Worm (Caenorhabditis elegans) whole organism, early embryonic: Measurements from ENCODE around the gene sipa-1.

Experiments
- B0310.2 ChIP-seq: sonication (generic microtip); optimal IDR thresholded peaks from 2 replicates; lab custom pipeline; 2016; ENCODE audit warnings: mild to moderate bottlenecking, missing genetic modification characterization, missing compliant biosample characterization
- F13C5.2 ChIP-seq: sonication (generic microtip); optimal IDR thresholded peaks from 2 replicates; lab custom pipeline; 2017; ENCODE audit warnings: mild to moderate bottlenecking, missing genetic modification characterization, inconsistent platforms, missing compliant biosample characterization
- aly-1 ChIP-seq: sonication (generic microtip); optimal IDR thresholded peaks from 2 replicates; lab custom pipeline; 2016; ENCODE audit warnings: missing genetic modification characterization, missing compliant biosample characterization
- ama-1 ChIP-seq: fragments of 150-350 bp; optimal IDR thresholded peaks from 2 replicates; lab custom pipeline; 2014
- ceh-13 ChIP-seq: fragments of 200-800 bp; sonication (Bioruptor generic); optimal IDR thresholded peaks from 2 replicates; lab custom pipeline; 2018; ENCODE audit warnings: mild to moderate bottlenecking, missing genetic modification characterization, missing compliant biosample characterization
- ceh-36 ChIP-seq: sonication (generic microtip); optimal IDR thresholded peaks from 2 replicates; lab custom pipeline; 2016; ENCODE audit warnings: missing genetic modification characterization, inconsistent platforms, missing compliant biosample characterization
- ets-7 ChIP-seq: sonication (generic microtip); optimal IDR thresholded peaks from 2 replicates; lab custom pipeline; 2016; ENCODE audit warnings: missing genotype, missing genetic modification characterization, missing compliant biosample characterization
- flt-1 ChIP-seq: fragments of 200-800 bp; sonication (Bioruptor generic); IDR thresholded peaks from 2 replicates; pipeline ENCODE4 v1.3.6; 2022; ENCODE audit warnings: missing genetic modification characterization, missing compliant biosample characterization
- hmbx-1 ChIP-seq: sonication (generic microtip); optimal IDR thresholded peaks from 2 replicates; lab custom pipeline; 2016; ENCODE audit warnings: mild to moderate bottlenecking, missing genetic modification characterization, missing compliant biosample characterization
- hmg-4 ChIP-seq: fragments of 200-800 bp; sonication (Bioruptor generic); optimal IDR thresholded peaks from 2 replicates; lab custom pipeline; 2018; ENCODE audit warnings: mild to moderate bottlenecking, missing genetic modification characterization, missing compliant biosample characterization
- pes-1 ChIP-seq: fragments of 200-800 bp; sonication (Bioruptor generic); IDR thresholded peaks from 2 replicates; pipeline ENCODE4 v1.3.6; 2022; ENCODE audit warnings: missing genetic modification reagents, missing genetic modification characterization, missing compliant biosample characterization
- scrt-1 ChIP-seq: fragments of 200-800 bp; sonication (Bioruptor generic); IDR thresholded peaks from 2 replicates; pipeline ENCODE4 v1.3.6; 2022; ENCODE audit warnings: missing genetic modification characterization, missing compliant biosample characterization
- tbx-11 ChIP-seq: fragments of 200-800 bp; sonication (Bioruptor generic); IDR thresholded peaks from 2 replicates; pipeline ENCODE4 v1.3.6; 2022; ENCODE audit warnings: missing genetic modification characterization, missing compliant biosample characterization
- tra-4 ChIP-seq: sonication (generic microtip); optimal IDR thresholded peaks from 2 replicates; lab custom pipeline; 2017; ENCODE audit warnings: missing genetic modification characterization, missing compliant biosample characterization

ce11 chrV:11653095-11653494 lies 16.0 kb upstream of the sipa-1 start:
- no peak for TF ChIP-seq B0310.2 (tag; lab: Kevin White, UChicago)
- no peak for TF ChIP-seq flt-1 (GFP tag; lab: Robert Waterston, UW)
- no peak for TF ChIP-seq hmg-4 (GFP tag; lab: Kevin White, UChicago)
- TF ChIP-seq ceh-13 (GFP tag; lab: Kevin White, UChicago) = no peak
- TF ChIP-seq tra-4 (tag; lab: Kevin White, UChicago) = no peak
- no peak for TF ChIP-seq ama-1 (lab: Kevin White, UChicago)
- no peak for TF ChIP-seq ceh-36 (tag; lab: Kevin White, UChicago)
- no peak for TF ChIP-seq scrt-1
- no peak for TF ChIP-seq ets-7 (tag; lab: Kevin White, UChicago)
- no peak for TF ChIP-seq tbx-11 (GFP tag; lab: Robert Waterston, UW)
- TF ChIP-seq aly-1 = no peak
- no peak for TF ChIP-seq F13C5.2 (tag; lab: Kevin White, UChicago)
- no peak for TF ChIP-seq pes-1
- no peak for TF ChIP-seq hmbx-1 (tag; lab: Kevin White, UChicago)
